Fruit fly (Drosophila melanogaster) whole organism, prepupa: ENCODE data around the gene CG11378.
A peak's percentile ranks its signal among the peaks of the same experiment; 100 is the strongest.

Experiments
- CG10631 ChIP-seq: fragments of 200-800 bp; sonication (Bioruptor generic); optimal IDR thresholded peaks from 2 replicates; lab custom pipeline; 2016; ENCODE audit warnings: missing biosample characterization, missing genetic modification characterization
- CG10669 ChIP-seq: fragments of 200-800 bp; sonication (Bioruptor generic); optimal IDR thresholded peaks from 3 replicates; lab custom pipeline; 2018; ENCODE audit warnings: missing biosample characterization, mild to moderate bottlenecking, missing genetic modification characterization, moderate library complexity
- CG11294 ChIP-seq: fragments of 200-800 bp; sonication (Bioruptor generic); IDR thresholded peaks from 2 replicates; pipeline ENCODE4 v1.3.6; 2022; ENCODE audit warnings: missing biosample characterization, missing genetic modification characterization
- CG11902 ChIP-seq: fragments of 200-800 bp; sonication (Bioruptor generic); optimal IDR thresholded peaks from 3 replicates; lab custom pipeline; 2016; ENCODE audit warnings: missing biosample characterization, missing genetic modification characterization
- CG15336 ChIP-seq: fragments of 200-800 bp; sonication (Bioruptor generic); IDR thresholded peaks from 2 replicates; pipeline ENCODE4 v1.3.6; 2022; ENCODE audit warnings: missing biosample characterization, missing genetic modification characterization
- CG1621 ChIP-seq: fragments of 200-800 bp; sonication (Bioruptor generic); optimal IDR thresholded peaks from 3 replicates; lab custom pipeline; 2018; ENCODE audit warnings: missing biosample characterization, mild to moderate bottlenecking, missing genetic modification characterization
- CG31627 ChIP-seq: fragments of 200-800 bp; sonication (Bioruptor generic); optimal IDR thresholded peaks from 3 replicates; lab custom pipeline; 2016; ENCODE audit warnings: missing biosample characterization, missing genetic modification characterization
- CG32006 ChIP-seq: fragments of 200-800 bp; sonication (Bioruptor generic); optimal IDR thresholded peaks from 3 replicates; lab custom pipeline; 2017; ENCODE audit warnings: missing biosample characterization, mild to moderate bottlenecking, missing genetic modification characterization
- CG34406 ChIP-seq: fragments of 200-800 bp; sonication (Bioruptor generic); optimal IDR thresholded peaks from 3 replicates; lab custom pipeline; 2016; ENCODE audit warnings: missing biosample characterization, missing genetic modification characterization
- CG4318 ChIP-seq: fragments of 200-800 bp; sonication (Bioruptor generic); optimal IDR thresholded peaks from 3 replicates; lab custom pipeline; 2017; ENCODE audit warnings: missing biosample characterization, mild to moderate bottlenecking, missing genetic modification characterization
- CG6163 ChIP-seq: fragments of 200-800 bp; sonication (Bioruptor generic); IDR thresholded peaks from 3 replicates; pipeline ENCODE4 v1.3.6; 2022; ENCODE audit warnings: missing biosample characterization, missing genetic modification characterization
- CG6276 ChIP-seq: fragments of 200-800 bp; sonication (Bioruptor generic); optimal IDR thresholded peaks from 2 replicates; lab custom pipeline; 2017; ENCODE audit warnings: missing biosample characterization, mild to moderate bottlenecking, missing genetic modification characterization
- CG6808 ChIP-seq: fragments of 200-800 bp; sonication (Bioruptor generic); optimal IDR thresholded peaks from 3 replicates; lab custom pipeline; 2017; ENCODE audit warnings: missing biosample characterization, missing genetic modification characterization, mild to moderate bottlenecking, moderate library complexity, missing genetic modification reagents
- CG6854 ChIP-seq: fragments of 200-800 bp; sonication (Bioruptor generic); optimal IDR thresholded peaks from 2 replicates; lab custom pipeline; 2017; ENCODE audit warnings: missing biosample characterization, mild to moderate bottlenecking, missing genetic modification characterization
- CG7368 ChIP-seq: fragments of 200-800 bp; sonication (Bioruptor generic); optimal IDR thresholded peaks from 3 replicates; lab custom pipeline; 2016; ENCODE audit warnings: missing biosample characterization, missing genetic modification characterization
- CG8119 ChIP-seq: fragments of 200-800 bp; sonication (Bioruptor generic); IDR thresholded peaks from 3 replicates; pipeline ENCODE4 v1.3.6; 2022; ENCODE audit warnings: missing biosample characterization, missing genetic modification characterization
- CG8319 ChIP-seq: fragments of 200-800 bp; sonication (Bioruptor generic); optimal IDR thresholded peaks from 3 replicates; lab custom pipeline; 2016; ENCODE audit warnings: missing biosample characterization, missing genetic modification characterization
- CG8632 ChIP-seq: fragments of 200-800 bp; sonication (Bioruptor generic); optimal IDR thresholded peaks from 3 replicates; lab custom pipeline; 2016; ENCODE audit warnings: missing biosample characterization, missing genetic modification characterization
- Eip78C ChIP-seq: fragments of 200-800 bp; sonication (Bioruptor generic); peaks from one replicate; lab custom pipeline; 2016; ENCODE audit warnings: missing biosample characterization, missing genetic modification characterization
- Eip93F ChIP-seq: fragments of 200-800 bp; sonication (Bioruptor generic); optimal IDR thresholded peaks from 2 replicates; lab custom pipeline; 2016; ENCODE audit warnings: missing biosample characterization, mild to moderate bottlenecking, missing genetic modification characterization
- Ets21C ChIP-seq: fragments of 200-800 bp; sonication (Bioruptor generic); optimal IDR thresholded peaks from 3 replicates; lab custom pipeline; 2016; ENCODE audit warnings: missing biosample characterization, missing genetic modification characterization
- Ets96B ChIP-seq: fragments of 200-800 bp; optimal IDR thresholded peaks from 2 replicates; lab custom pipeline; 2019; ENCODE audit warnings: missing biosample characterization, mild to moderate bottlenecking, missing genetic modification characterization, moderate library complexity
- Hr38 ChIP-seq: sonication (Bioruptor generic); optimal IDR thresholded peaks from 2 replicates; lab custom pipeline; 2016; ENCODE audit warnings: missing biosample characterization, missing genetic modification characterization
- Hr39 ChIP-seq: fragments of 200-800 bp; sonication (Bioruptor generic); optimal IDR thresholded peaks from 2 replicates; lab custom pipeline; 2016; ENCODE audit warnings: missing biosample characterization, missing genetic modification characterization
- Hr4 ChIP-seq: fragments of 200-800 bp; sonication (Bioruptor generic); optimal IDR thresholded peaks from 3 replicates; lab custom pipeline; 2016; ENCODE audit warnings: missing biosample characterization, missing genetic modification characterization
- Lpt ChIP-seq: fragments of 200-800 bp; sonication (Bioruptor generic); optimal IDR thresholded peaks from 3 replicates; lab custom pipeline; 2016; ENCODE audit warnings: missing biosample characterization, missing genetic modification characterization
- Met ChIP-seq: fragments of 200-800 bp; sonication (Bioruptor generic); optimal IDR thresholded peaks from 3 replicates; lab custom pipeline; 2016; ENCODE audit warnings: missing biosample characterization, missing genetic modification characterization
- Smox ChIP-seq: fragments of 200-800 bp; sonication (Bioruptor generic); optimal IDR thresholded peaks from 3 replicates; lab custom pipeline; 2016; ENCODE audit warnings: missing biosample characterization, missing genetic modification characterization
- Sox102F ChIP-seq: fragments of 200-800 bp; sonication (Bioruptor generic); optimal IDR thresholded peaks from 2 replicates; lab custom pipeline; 2016; ENCODE audit warnings: missing biosample characterization, mild to moderate bottlenecking, missing genetic modification characterization
- Sox14 ChIP-seq: fragments of 200-800 bp; sonication (Bioruptor generic); optimal IDR thresholded peaks from 3 replicates; lab custom pipeline; 2016; ENCODE audit warnings: missing biosample characterization, missing genetic modification characterization
- Sox15 ChIP-seq: fragments of 200-800 bp; sonication (Bioruptor generic); optimal IDR thresholded peaks from 3 replicates; lab custom pipeline; 2016; ENCODE audit warnings: missing biosample characterization, missing genetic modification characterization
- achi ChIP-seq: fragments of 200-800 bp; sonication (Bioruptor generic); optimal IDR thresholded peaks from 3 replicates; lab custom pipeline; 2016; ENCODE audit warnings: missing biosample characterization, missing genetic modification characterization
- cyc ChIP-seq: fragments of 200-800 bp; sonication (Bioruptor generic); optimal IDR thresholded peaks from 3 replicates; lab custom pipeline; 2016; ENCODE audit warnings: missing biosample characterization, missing genetic modification characterization
- dac ChIP-seq: fragments of 200-800 bp; sonication (Bioruptor generic); optimal IDR thresholded peaks from 2 replicates; lab custom pipeline; 2017; ENCODE audit warnings: missing biosample characterization, mild to moderate bottlenecking, missing genetic modification characterization
- eg ChIP-seq: fragments of 200-800 bp; sonication (Bioruptor generic); IDR thresholded peaks from 3 replicates; pipeline ENCODE4 v1.3.6; 2022; ENCODE audit warnings: missing biosample characterization, missing genetic modification characterization
- esn ChIP-seq: fragments of 200-800 bp; sonication (Bioruptor generic); optimal IDR thresholded peaks from 2 replicates; lab custom pipeline; 2016; ENCODE audit warnings: missing biosample characterization, mild to moderate bottlenecking, missing genetic modification characterization, moderate library complexity
- fd59A ChIP-seq: fragments of 200-800 bp; sonication (Bioruptor generic); optimal IDR thresholded peaks from 2 replicates; lab custom pipeline; 2017; ENCODE audit warnings: missing biosample characterization, mild to moderate bottlenecking, missing genetic modification characterization, missing genetic modification reagents
- fd85E ChIP-seq: fragments of 200-800 bp; sonication (Bioruptor generic); optimal IDR thresholded peaks from 3 replicates; lab custom pipeline; 2016; ENCODE audit warnings: missing biosample characterization, missing genetic modification characterization
- net ChIP-seq: fragments of 200-800 bp; sonication (Bioruptor generic); optimal IDR thresholded peaks from 3 replicates; lab custom pipeline; 2016; ENCODE audit warnings: missing biosample characterization, missing genetic modification characterization
- ss ChIP-seq, 2 experiments: fragments of 200-800 bp; sonication (Bioruptor generic); optimal IDR thresholded peaks; 2 replicates in 1 of 2; 3 replicates in 1 of 2; lab custom pipeline; 2017 to 2018; ENCODE audit warnings: mild to moderate bottlenecking in 2 of 2, missing biosample characterization in 2 of 2, missing genetic modification characterization in 2 of 2, moderate library complexity in 1 of 2
- svp ChIP-seq: fragments of 200-800 bp; sonication (Bioruptor generic); peaks from one replicate; lab custom pipeline; 2016; ENCODE audit warnings: missing biosample characterization, missing genetic modification characterization
- topi ChIP-seq: fragments of 200-800 bp; sonication (Bioruptor generic); optimal IDR thresholded peaks from 3 replicates; lab custom pipeline; 2016; ENCODE audit warnings: missing biosample characterization, missing genetic modification characterization
- vri ChIP-seq: fragments of 200-800 bp; sonication (Bioruptor generic); optimal IDR thresholded peaks from 3 replicates; lab custom pipeline; 2016; ENCODE audit warnings: missing biosample characterization, mild to moderate bottlenecking, missing genetic modification characterization

The CG11378 gene

DNA sequence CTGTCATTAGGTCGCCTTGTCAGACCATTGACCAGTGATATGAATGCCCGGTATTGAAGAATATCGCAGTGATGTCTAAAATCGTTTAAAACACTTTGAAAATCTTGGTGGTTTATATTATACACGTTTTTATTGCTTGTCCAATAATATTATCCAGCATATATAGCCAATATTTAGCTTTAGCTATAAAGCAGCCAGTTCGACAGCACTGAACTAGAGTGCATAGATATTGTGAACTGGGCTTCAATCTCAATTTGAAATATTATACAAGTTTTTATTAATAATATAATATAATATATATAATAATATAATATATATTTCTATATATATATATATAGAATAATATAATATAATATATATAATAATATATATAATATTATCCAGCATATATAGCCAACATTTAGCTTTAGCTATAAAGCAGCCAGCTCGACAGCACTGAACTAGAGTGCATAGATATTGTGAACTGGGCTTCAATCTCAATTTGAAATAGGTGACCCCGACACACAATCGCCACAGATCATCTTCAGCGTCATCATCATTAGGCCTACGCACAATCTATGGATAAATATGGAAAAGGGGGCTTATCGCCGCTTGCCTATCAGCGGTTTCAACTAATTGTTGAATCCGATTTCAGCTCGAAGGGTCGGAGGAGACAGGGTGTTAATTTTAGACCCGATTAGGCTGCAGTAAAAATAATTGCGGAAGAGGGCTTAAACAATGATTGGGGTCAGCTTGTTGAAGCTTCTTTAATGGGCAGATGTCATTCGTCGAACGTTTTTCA, 27.9 kb upstream of the CG11378 start:
- TF ChIP-seq Sox15 (no peak), Lpt (GFP tag; lab: Kevin White, UChicago) (no peak), net (GFP tag; lab: Kevin White, UChicago) (no peak), vri (GFP tag; lab: Kevin White, UChicago) (no peak), Ets21C (GFP tag; lab: Kevin White, UChicago) (no peak), esn (no peak), CG11902 (GFP tag; lab: Kevin White, UChicago) (no peak), Eip78C (GFP tag; lab: Kevin White, UChicago) (no peak), Eip93F (no peak), ss (GFP tag; optimal IDR thresholded peaks at IDR 0.05; lab: Kevin White, UChicago) (no peak), achi (no peak), eg (GFP tag; lab: Robert Waterston, UW) (no peak), CG8119 (no peak), CG8632 (GFP tag; lab: Kevin White, UChicago) (no peak), CG11294 (no peak), Hr39 (GFP tag; lab: Kevin White, UChicago) (no peak), CG6276 (no peak), CG6808 (GFP tag; lab: Kevin White, UChicago) (no peak), cyc (no peak)

DNA sequence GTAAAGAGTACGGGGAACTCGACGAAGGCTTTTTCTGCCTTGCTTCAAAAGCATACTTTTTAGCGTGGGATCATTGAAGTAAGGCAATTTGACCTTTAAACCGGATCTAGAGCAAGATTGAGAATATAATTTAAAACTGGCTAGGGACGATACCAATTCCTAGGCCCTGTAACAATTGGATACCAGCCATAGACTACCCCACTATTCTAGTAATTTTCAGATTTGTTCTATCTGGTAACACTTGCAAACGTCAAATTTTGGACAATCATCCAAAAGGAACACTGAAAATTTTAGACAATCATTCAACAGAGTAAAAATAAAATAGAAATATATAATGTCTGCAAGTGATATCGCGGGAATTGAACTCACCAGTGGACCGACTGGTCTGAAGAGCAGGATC, 25.3 kb upstream of the CG11378 start, which contains the start of gene CG14628:
TSS of gene CG14628 (plus strand) at position 301 of the 400 bp plus-strand sequence.
- no peak for TF ChIP-seq CG7368 (GFP tag; lab: Kevin White, UChicago)
- no peak for TF ChIP-seq Ets96B (tag; lab: Kevin White, UChicago)

DNA sequence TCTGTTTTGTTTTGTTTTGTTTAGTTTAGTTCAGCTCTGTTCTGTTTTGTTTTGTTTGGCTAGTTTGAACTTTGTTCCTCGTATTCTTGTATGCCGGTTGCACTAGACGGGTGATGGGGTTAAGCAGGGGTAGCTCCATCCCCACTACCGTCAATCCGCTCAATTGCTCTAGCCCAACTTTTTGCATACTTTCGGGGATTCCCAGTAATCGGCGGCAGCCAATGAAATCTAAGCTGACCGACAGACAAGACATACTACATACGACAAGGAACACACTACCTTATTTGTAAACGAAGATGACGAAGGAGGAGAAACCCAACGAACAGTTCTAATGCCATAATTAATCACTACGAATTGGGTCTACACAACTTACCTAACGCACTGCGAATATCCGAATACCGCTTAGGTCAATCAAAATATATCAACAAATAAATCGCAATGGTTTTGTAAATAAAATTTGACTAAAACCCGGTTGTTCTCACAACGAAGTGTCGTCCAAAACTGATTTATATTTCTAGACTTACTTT, 8.7 kb upstream of the CG11378 start, which contains the start of gene eIF4E7:
TSS of gene eIF4E7 (minus strand) at position 477 of the 527 bp plus-strand sequence.
- TF ChIP-seq Eip93F = no peak

DNA sequence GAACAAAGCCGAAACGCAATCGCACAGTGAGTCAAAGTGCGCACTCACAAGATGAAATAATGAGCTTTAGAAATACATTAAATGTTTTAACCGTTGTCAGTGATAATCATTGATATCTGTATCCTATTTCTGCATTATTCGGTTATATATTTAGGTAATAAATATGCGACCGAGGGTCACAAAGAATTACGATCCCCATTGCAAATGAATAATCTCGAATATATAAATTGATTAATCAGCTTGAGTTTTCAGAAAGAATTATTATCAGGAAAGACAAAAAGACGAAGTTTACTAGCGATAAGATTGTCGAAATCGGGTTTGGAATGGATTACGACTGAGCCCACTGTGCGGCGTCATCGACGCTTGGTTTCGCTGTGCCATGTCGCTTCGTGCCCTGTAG, 390 bp downstream of the CG11378 start:
- TF ChIP-seq CG6854 (GFP tag; lab: Kevin White, UChicago) (peak; percentile 30), Met (peak; percentile 75), Ets21C (GFP tag; lab: Kevin White, UChicago) (peak; percentile 42), eg (GFP tag; lab: Robert Waterston, UW) (no peak), CG34406 (GFP tag; lab: Kevin White, UChicago) (peak; percentile 53), CG6808 (GFP tag; lab: Kevin White, UChicago) (peak; percentile 69), CG10631 (peak; percentile 42), Hr4 (GFP tag; lab: Kevin White, UChicago) (peak; percentile 26), esn (peak; percentile 70), CG10669 (GFP tag; lab: Kevin White, UChicago) (peak; percentile 57), net (GFP tag; lab: Kevin White, UChicago) (peak; percentile 35), CG8632 (GFP tag; lab: Kevin White, UChicago) (peak; percentile 60), dac (GFP tag; lab: Kevin White, UChicago) (no peak), CG11902 (GFP tag; lab: Kevin White, UChicago) (peak; percentile 30), CG32006 (GFP tag; lab: Kevin White, UChicago) (peak; percentile 54), CG4318 (GFP tag; lab: Kevin White, UChicago) (no peak), vri (GFP tag; lab: Kevin White, UChicago) (peak; percentile 78), CG31627 (peak; percentile 48), Sox14 (GFP tag; lab: Kevin White, UChicago) (peak; percentile 55), Hr38 (GFP tag; lab: Kevin White, UChicago) (no peak), Ets96B (tag; lab: Kevin White, UChicago) (peak; percentile 46), CG1621 (tag; lab: Kevin White, UChicago) (no peak), fd85E (GFP tag; lab: Kevin White, UChicago) (no peak), CG6276 (peak; percentile 15), CG6163 (no peak), svp (GFP tag; lab: Kevin White, UChicago) (peak; percentile 93), Hr39 (GFP tag; lab: Kevin White, UChicago) (peak; percentile 50), Sox102F (GFP tag; lab: Kevin White, UChicago) (peak; percentile 60), topi (peak; percentile 74), CG8319 (GFP tag; lab: Kevin White, UChicago) (no peak), fd59A (GFP tag; lab: Kevin White, UChicago) (no peak), Smox (GFP tag; lab: Kevin White, UChicago) (peak; percentile 59), CG8119 (0 out of 3 replicates have a peak, but pooled peaks have one; percentile 27), CG15336 (GFP tag; lab: Robert Waterston, UW) (no peak)
